Worm (Caenorhabditis elegans) whole organism, L3 larva: ENCODE measurements around the gene sdz-12.

ENCODE experiments used
- ZK546.5 ChIP-seq: sonication (generic microtip); optimal IDR thresholded peaks from 2 replicates; lab custom pipeline; 2017; ENCODE audit warnings: missing biosample characterization, missing genetic modification characterization
- aly-2 ChIP-seq: fragments of 150-350 bp; optimal IDR thresholded peaks from 2 replicates; lab custom pipeline; 2014; ENCODE audit warnings: missing biosample characterization, missing genetic modification characterization
- ceh-9 ChIP-seq: sonication (generic microtip); optimal IDR thresholded peaks from 2 replicates; lab custom pipeline; 2018; ENCODE audit warnings: missing biosample characterization, missing genetic modification characterization
- daf-12 ChIP-seq: fragments of 150-350 bp; optimal IDR thresholded peaks from 2 replicates; lab custom pipeline; 2014; ENCODE audit warnings: missing biosample characterization, missing genetic modification reagents, missing genetic modification characterization
- elt-3 ChIP-seq, 3 experiments: fragments of 150-350 bp in 1 of 3; sonication (generic microtip) in 2 of 3; optimal IDR thresholded peaks; 2 replicates in 2 of 3; 4 replicates in 1 of 3; lab custom pipeline; 2014 to 2017; ENCODE audit warnings: missing biosample characterization in 3 of 3, missing genetic modification characterization in 3 of 3
- eor-1 ChIP-seq, 2 experiments: fragments of 150-350 bp; optimal IDR thresholded peaks; 2 replicates each; lab custom pipeline; 2014 to 2018; ENCODE audit warnings: missing biosample characterization in 2 of 2, missing genetic modification characterization in 2 of 2
- lsy-12 ChIP-seq: sonication (generic microtip); optimal IDR thresholded peaks from 2 replicates; lab custom pipeline; 2016; ENCODE audit warnings: mild to moderate bottlenecking, missing genetic modification characterization, missing compliant biosample characterization
- nhr-67 ChIP-seq: fragments of 150-350 bp; optimal IDR thresholded peaks from 2 replicates; lab custom pipeline; 2014; ENCODE audit warnings: missing biosample characterization, missing genetic modification characterization
- pqm-1 ChIP-seq: fragments of 150-350 bp; optimal IDR thresholded peaks from 2 replicates; lab custom pipeline; 2017; ENCODE audit warnings: missing biosample characterization, missing genetic modification characterization, inconsistent platforms
- snpc-4 ChIP-seq: fragments of 150-350 bp; optimal IDR thresholded peaks from 2 replicates; lab custom pipeline; 2014; ENCODE audit warnings: missing biosample characterization, missing genetic modification characterization
- unc-62 ChIP-seq: fragments of 150-350 bp; sonication (generic microtip); optimal IDR thresholded peaks from 4 replicates; lab custom pipeline; 2014; ENCODE audit warnings: missing biosample characterization, missing genetic modification reagents, missing genetic modification characterization

- TF ChIP-seq snpc-4, result no peak
- no peak for TF ChIP-seq eor-1 (tag; optimal IDR thresholded peaks at IDR 0.05; lab: Kevin White, UChicago)
- TF ChIP-seq aly-2 (tag; lab: Kevin White, UChicago), result no peak
- no peak for TF ChIP-seq nhr-67
- TF ChIP-seq lsy-12 (tag; lab: Kevin White, UChicago), result no peak
- no peak for TF ChIP-seq ZK546.5 (tag; lab: Kevin White, UChicago)
- TF ChIP-seq elt-3 (tag; optimal IDR thresholded peaks at IDR 0.05; lab: Kevin White, UChicago), result no peak
- TF ChIP-seq unc-62, result no peak
- no peak for TF ChIP-seq daf-12 (tag; lab: Kevin White, UChicago)
- no peak for TF ChIP-seq ceh-9 (tag; lab: Kevin White, UChicago)
- no peak for TF ChIP-seq pqm-1 (tag; lab: Kevin White, UChicago)
Observed at ce11 chrII:3781238-3781637, 49.6 kb upstream of the sdz-12 start.
